Fruit fly (Drosophila melanogaster): Measurements from ENCODE around the gene CG8814.

CG8814 gene

DNA sequence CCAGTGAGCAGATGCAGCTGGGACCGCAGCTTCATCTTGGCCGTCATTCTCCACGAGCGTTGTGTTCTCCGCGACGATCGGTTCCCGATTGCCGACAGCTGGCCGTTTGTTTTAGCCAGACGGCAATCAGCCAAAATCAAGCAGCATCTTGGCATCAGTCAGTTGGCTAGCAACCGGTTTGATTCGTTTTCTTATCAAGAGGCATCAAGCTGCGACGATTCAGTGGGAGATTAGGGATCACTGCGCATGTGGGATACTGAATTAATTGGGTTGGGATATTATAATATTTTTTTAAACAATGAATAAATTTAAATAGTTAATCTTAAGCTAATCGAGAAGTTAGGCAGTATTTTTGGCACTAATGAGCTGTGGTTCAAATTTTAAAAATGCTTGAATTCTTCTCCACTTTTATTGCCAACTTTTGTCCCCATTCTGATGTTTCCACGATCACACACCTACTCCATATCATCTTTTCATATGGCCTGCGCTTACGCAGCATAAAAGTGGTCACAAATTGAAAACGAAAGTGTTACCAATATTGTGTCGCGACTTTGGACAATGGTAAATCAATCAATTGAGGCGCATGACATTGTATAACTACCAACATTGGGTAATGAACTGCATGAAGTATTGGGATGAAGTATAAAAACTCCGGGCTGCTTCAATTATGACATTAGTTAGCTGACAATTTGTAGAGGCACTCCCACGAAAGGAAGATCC, 36.8 kb upstream of the CG8814 start, which contains the start of the genes CG3119 and Cpr23B:
CG3119 (minus strand) TSS at position 92 of the 720 bp plus-strand sequence.
Cpr23B (plus strand) TSS at position 670 of the 720 bp plus-strand sequence.
- TF ChIP-seq CG32264 (GFP tag; optimal IDR thresholded peaks at IDR 0.05) (no peak), Vsx2 (GFP tag; optimal IDR thresholded peaks at IDR 0.05; ENCODE audit: partially characterized antibody) (no peak), Myc (optimal IDR thresholded peaks at IDR 0.05) (no peak), jim (GFP tag; optimal IDR thresholded peaks at IDR 0.05) (no peak), brk (GFP tag; optimal IDR thresholded peaks at IDR 0.05) (no peak), CG9705 (GFP tag; optimal IDR thresholded peaks at IDR 0.05) (no peak), foxo (GFP tag; optimal IDR thresholded peaks at IDR 0.05) (no peak), Dfd (GFP tag; optimal IDR thresholded peaks at IDR 0.05) (no peak), sv (GFP tag; optimal IDR thresholded peaks at IDR 0.05) (no peak), lola (GFP tag; optimal IDR thresholded peaks at IDR 0.05) (no peak), Abd-B (GFP tag; optimal IDR thresholded peaks at IDR 0.05) (no peak), CrebA (GFP tag; optimal IDR thresholded peaks at IDR 0.05; ENCODE audit: borderline replicate concordance) (no peak), OdsH (GFP tag; optimal IDR thresholded peaks at IDR 0.05) (no peak), woc (GFP tag; optimal IDR thresholded peaks at IDR 0.05) (no peak), HLH106 (tag; optimal IDR thresholded peaks at IDR 0.05) (no peak), GATAd (GFP tag; optimal IDR thresholded peaks at IDR 0.05) (no peak), Hnf4 (GFP tag; optimal IDR thresholded peaks at IDR 0.05) (no peak), Hr83 (GFP tag; optimal IDR thresholded peaks at IDR 0.05; ENCODE audit: poor library complexity, severe bottlenecking) (no peak), dsf (GFP tag; optimal IDR thresholded peaks at IDR 0.05; ENCODE audit: borderline replicate concordance) (no peak), sage (GFP tag; optimal IDR thresholded peaks at IDR 0.05) (no peak)

- TF ChIP-seq Mio (GFP tag; optimal IDR thresholded peaks at IDR 0.05), result no peak
- no peak for TF ChIP-seq sage (GFP tag; optimal IDR thresholded peaks at IDR 0.05)
- TF ChIP-seq HLH106 (tag; optimal IDR thresholded peaks at IDR 0.05), result no peak
- TF ChIP-seq psq (GFP tag; optimal IDR thresholded peaks at IDR 0.05), result no peak
- TF ChIP-seq dmrt93B (GFP tag; optimal IDR thresholded peaks at IDR 0.05), result no peak
- TF ChIP-seq CG9705 (GFP tag; optimal IDR thresholded peaks at IDR 0.05), result no peak
- no peak for TF ChIP-seq br (GFP tag; optimal IDR thresholded peaks at IDR 0.05)
- no peak for TF ChIP-seq fru (GFP tag; optimal IDR thresholded peaks at IDR 0.05)
- no peak for TF ChIP-seq N (GFP tag; optimal IDR thresholded peaks at IDR 0.05)
- TF ChIP-seq usp (GFP tag; optimal IDR thresholded peaks at IDR 0.05), result no peak
- TF ChIP-seq Hr78 (GFP tag; optimal IDR thresholded peaks at IDR 0.05), result no peak
- TF ChIP-seq dsf (GFP tag; optimal IDR thresholded peaks at IDR 0.05; ENCODE audit: borderline replicate concordance), result no peak
- no peak for TF ChIP-seq sv (GFP tag; optimal IDR thresholded peaks at IDR 0.05)
- no peak for TF ChIP-seq Abd-B (GFP tag; optimal IDR thresholded peaks at IDR 0.05)
- TF ChIP-seq Hnf4 (GFP tag; optimal IDR thresholded peaks at IDR 0.05), result no peak
- TF ChIP-seq Myc (optimal IDR thresholded peaks at IDR 0.05), result no peak
- TF ChIP-seq rgr (GFP tag; optimal IDR thresholded peaks at IDR 0.05), result no peak
- TF ChIP-seq lola (GFP tag; optimal IDR thresholded peaks at IDR 0.05), result no peak
- no peak for TF ChIP-seq Dif (GFP tag; optimal IDR thresholded peaks at IDR 0.05; ENCODE audit: partially characterized antibody)
These were observed 34.8 kb upstream of the CG8814 start, which contains the start of gene CG2975 for dm6 chr2L:2839850-2840249. Gene CG2975 (plus strand): TSS chr2L:2840124.

dm6 chr2L:2840311-2840710, 34.4 kb upstream of the CG8814 start:
- TF ChIP-seq dl (GFP tag; optimal IDR thresholded peaks at IDR 0.05; ENCODE audit: insufficient read depth in 1 of 2, partially characterized antibody in 2 of 2), result no peak

- TF ChIP-seq Dfd (GFP tag; optimal IDR thresholded peaks at IDR 0.05), result no peak
- no peak for TF ChIP-seq rgr (GFP tag; optimal IDR thresholded peaks at IDR 0.05)
- no peak for TF ChIP-seq CrebA (GFP tag; optimal IDR thresholded peaks at IDR 0.05; ENCODE audit: borderline replicate concordance)
- TF ChIP-seq dmrt93B (GFP tag; optimal IDR thresholded peaks at IDR 0.05), result no peak
- no peak for TF ChIP-seq OdsH (GFP tag; optimal IDR thresholded peaks at IDR 0.05)
- TF ChIP-seq fru (GFP tag; optimal IDR thresholded peaks at IDR 0.05), result no peak
- TF ChIP-seq N (GFP tag; optimal IDR thresholded peaks at IDR 0.05), result no peak
- no peak for TF ChIP-seq GATAd (GFP tag; optimal IDR thresholded peaks at IDR 0.05)
These were observed 30.3 kb upstream of the CG8814 start, which contains the start of gene CG18558 for dm6 chr2L:2844413-2844812. Gene CG18558 (minus strand): TSS chr2L:2844513.
